Fruit fly (Drosophila melanogaster) whole organism, embryonic: ENCODE results near the gene CG32301.

Source experiments
- CG15601 ChIP-seq: fragments of 200-800 bp; sonication (Bioruptor generic); optimal IDR thresholded peaks from 3 replicates; lab custom pipeline; 2019; ENCODE audit warnings: missing biosample characterization, mild to moderate bottlenecking, missing genetic modification characterization, moderate library complexity
- CG2129 ChIP-seq: fragments of 200-800 bp; sonication (Bioruptor generic); IDR thresholded peaks from 2 replicates; pipeline ENCODE4 v1.3.6; 2022; ENCODE audit warnings: missing biosample characterization, missing genetic modification characterization; ENCODE audit not compliant: partially characterized antibody
- CG42726 ChIP-seq: fragments of 200-800 bp; sonication (Bioruptor generic); IDR thresholded peaks from 2 replicates; pipeline ENCODE4 v1.3.6; 2022; ENCODE audit warnings: missing biosample characterization, missing genetic modification characterization; ENCODE audit not compliant: partially characterized antibody
- Dfd ChIP-seq, 2 experiments: fragments of >200 bp; optimal IDR thresholded peaks; 2 replicates each; lab custom pipeline; 2017; ENCODE audit warnings: missing biosample characterization in 2 of 2, missing genetic modification characterization in 2 of 2
- pan ChIP-seq, 4 experiments: fragments of >200 bp in 3 of 4; fragments of 200-800 bp in 1 of 4; sonication (Bioruptor generic) in 1 of 4; optimal IDR thresholded peaks in 3 of 4; IDR thresholded peaks in 1 of 4; 2 replicates each; pipeline versions ENCODE4 v1.3.6 to Lab custom; 2017 to 2022; ENCODE audit warnings: missing biosample characterization in 2 of 4, missing genetic modification characterization in 2 of 4, mixed read lengths in 1 of 4
- tio ChIP-seq: fragments of 200-800 bp; sonication (Bioruptor generic); optimal IDR thresholded peaks from 2 replicates; lab custom pipeline; 2017; ENCODE audit warnings: missing biosample characterization, missing genetic modification characterization, inconsistent platforms

DNA sequence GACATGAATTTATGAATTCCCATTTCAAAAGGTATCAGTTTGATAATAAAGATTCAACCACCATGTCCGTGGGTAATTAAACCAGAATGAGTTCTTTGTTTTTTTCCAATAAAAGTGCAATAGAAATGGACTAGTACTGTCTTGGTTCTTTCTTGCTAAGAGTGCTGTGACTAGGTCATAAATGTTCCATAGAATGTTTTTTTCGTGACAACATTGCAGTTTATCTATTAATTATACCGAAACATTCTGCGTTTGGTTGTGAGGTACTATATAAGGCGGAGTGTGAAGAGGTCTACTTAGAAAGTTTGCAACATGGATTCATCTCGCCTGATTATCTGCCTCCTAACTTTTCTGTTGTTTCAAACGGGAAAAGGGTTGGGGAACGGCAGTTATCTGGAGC lies 23.3 kb downstream of the CG32301 start, which contains the start of gene obst-I:
- TF ChIP-seq CG15601 (no peak), CG2129 (GFP tag; lab: Robert Waterston, UW) (no peak), tio (GFP tag; lab: Kevin White, UChicago) (no peak), CG42726 (GFP tag; lab: Robert Waterston, UW) (no peak), Dfd (GFP tag; optimal IDR thresholded peaks at IDR 0.05; lab: Kevin White, UChicago) (no peak), pan (optimal IDR thresholded peaks at IDR 0.05; lab: Kevin White, UChicago) (no peak), pan (GFP tag; optimal IDR thresholded peaks at IDR 0.05 in 1 of 2, IDR thresholded peaks at IDR 0.05 in 1 of 2) (no peak)
